Fruit fly (Drosophila melanogaster): ENCODE measurements around the gene Spn77Bc.

Spn77Bc gene

DNA sequence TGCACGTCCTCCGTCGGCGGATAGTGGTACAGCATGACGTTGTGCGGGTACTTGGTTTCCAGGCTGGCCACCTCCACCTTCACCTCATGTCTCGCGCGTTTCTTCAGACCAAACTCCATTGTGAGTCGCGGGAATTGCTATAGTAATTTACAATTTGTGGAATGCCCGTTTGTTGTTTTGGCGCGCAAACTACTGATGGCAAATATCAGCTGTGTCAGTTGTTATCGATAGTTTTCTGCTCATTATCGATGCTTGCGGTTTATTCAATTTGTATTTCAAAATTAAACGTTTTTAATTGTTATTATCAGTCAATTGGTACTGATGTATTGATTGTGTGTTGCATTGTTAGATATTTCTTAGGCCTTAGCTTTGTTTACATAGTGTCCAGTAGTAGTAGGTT lies 19.0 kb downstream of the Spn77Bc start, which contains the start of gene Prim2 (continued):
- TF ChIP-seq CG11456 (GFP tag; IDR thresholded peaks at IDR 0.05) (no peak), CG34224 (GFP tag; IDR thresholded peaks at IDR 0.05; ENCODE audit: partially characterized antibody) (peak; percentile 69), vnd (GFP tag; IDR thresholded peaks at IDR 0.05; ENCODE audit: partially characterized antibody) (peak; percentile 34; the same call in 1 of the 3 replicates), sug (tag; optimal IDR thresholded peaks at IDR 0.05) (no peak), MBD-R2 (GFP tag; IDR thresholded peaks at IDR 0.05) (peak; percentile 85), Dll (GFP tag; IDR thresholded peaks at IDR 0.05; ENCODE audit: partially characterized antibody) (peak; percentile 73), repo (GFP tag; optimal IDR thresholded peaks at IDR 0.05) (no peak), hbn (GFP tag; IDR thresholded peaks at IDR 0.05; ENCODE audit: partially characterized antibody) (peak; percentile 54), Tbp (GFP tag; optimal IDR thresholded peaks at IDR 0.05) (no peak), trem (tag; optimal IDR thresholded peaks at IDR 0.05) (peak; percentile 81), crp (GFP tag; optimal IDR thresholded peaks at IDR 0.05) (peak; percentile 62 to 91), sc (optimal IDR thresholded peaks at IDR 0.05) (no peak), sc (GFP tag; optimal IDR thresholded peaks at IDR 0.05) (no peak), Dp (GFP tag; optimal IDR thresholded peaks at IDR 0.05) (peak; percentile 89), D19A (tag; optimal IDR thresholded peaks at IDR 0.05) (no peak), Sin3A (optimal IDR thresholded peaks at IDR 0.05) (peak; percentile 16), CG13287 (GFP tag; IDR thresholded peaks at IDR 0.05; ENCODE audit: partially characterized antibody) (peak; percentile 79), gfzf (GFP tag; optimal IDR thresholded peaks at IDR 0.05) (peak; percentile 26), CG17612 (GFP tag; IDR thresholded peaks at IDR 0.05) (no peak), Opbp (GFP tag; IDR thresholded peaks at IDR 0.05; ENCODE audit: partially characterized antibody) (peak; percentile 75; the same call in 2 of the 3 replicates), pzg (GFP tag; optimal IDR thresholded peaks at IDR 0.05) (peak; percentile 58), Dref (GFP tag; IDR thresholded peaks at IDR 0.05) (peak; percentile 75), pita (GFP tag; optimal IDR thresholded peaks at IDR 0.05) (no peak), CG30431 (GFP tag; optimal IDR thresholded peaks at IDR 0.05) (no peak), CG32767 (GFP tag; IDR thresholded peaks at IDR 0.05) (no peak), CG15514 (GFP tag; optimal IDR thresholded peaks at IDR 0.05) (peak; percentile 18), ato (GFP tag; IDR thresholded peaks at IDR 0.05; ENCODE audit: partially characterized antibody) (peak; percentile 39; the same call in 1 of the 2 replicates), ewg (GFP tag; optimal IDR thresholded peaks at IDR 0.05) (peak; percentile 78), row (GFP tag; IDR thresholded peaks at IDR 0.05) (peak; percentile 20; the same call in 1 of the 3 replicates), CG1024 (GFP tag; IDR thresholded peaks at IDR 0.05) (no peak), cad (GFP tag; optimal IDR thresholded peaks at IDR 0.05) (no peak), grn (GFP tag; optimal IDR thresholded peaks at IDR 0.05) (no peak), E2f1 (GFP tag; IDR thresholded peaks at IDR 0.05) (peak; percentile 87), HLH4C (GFP tag; IDR thresholded peaks at IDR 0.05; ENCODE audit: partially characterized antibody) (peak; percentile 44; the same call in 1 of the 3 replicates), sna (GFP tag; IDR thresholded peaks at IDR 0.05; ENCODE audit: partially characterized antibody) (peak; percentile 69), Myb (GFP tag; optimal IDR thresholded peaks at IDR 0.05) (peak; percentile 93), Rx (GFP tag; IDR thresholded peaks at IDR 0.05) (no peak), CG3065 (GFP tag; optimal IDR thresholded peaks at IDR 0.05) (no peak), CG6791 (GFP tag; IDR thresholded peaks at IDR 0.05; ENCODE audit: partially characterized antibody) (peak; percentile 69), CG7786 (GFP tag; optimal IDR thresholded peaks at IDR 0.05) (no peak), scrt (GFP tag; optimal IDR thresholded peaks at IDR 0.05) (no peak), unc-4 (GFP tag; IDR thresholded peaks at IDR 0.05; ENCODE audit: partially characterized antibody) (peak; percentile 72), chinmo (GFP tag; IDR thresholded peaks at IDR 0.05; ENCODE audit: partially characterized antibody) (0 out of 4 replicates have a peak, but pooled peaks have one; percentile 45), CG10267 (tag; optimal IDR thresholded peaks at IDR 0.05) (peak; percentile 21), lmd (GFP tag; IDR thresholded peaks at IDR 0.05) (no peak), Taf1 (GFP tag; IDR thresholded peaks at IDR 0.05) (no peak), tna (GFP tag; IDR thresholded peaks at IDR 0.05; ENCODE audit: partially characterized antibody) (peak; percentile 43; the same call in 1 of the 2 replicates), Sry-δ (GFP tag; optimal IDR thresholded peaks at IDR 0.05) (peak; percentile 88), CG4617 (GFP tag; optimal IDR thresholded peaks at IDR 0.05; ENCODE audit: borderline replicate concordance) (no peak), CG9817 (tag; optimal IDR thresholded peaks at IDR 0.05) (no peak)
